Fruit fly (Drosophila melanogaster): ENCODE results near the gene CG5790.

dm6 chr2L:18320933-18321332 is 26.3 kb downstream of the CG5790 start:
- TF ChIP-seq usp (GFP tag; optimal IDR thresholded peaks at IDR 0.05) (no peak), jim (GFP tag; optimal IDR thresholded peaks at IDR 0.05) (no peak), Dfd (GFP tag; optimal IDR thresholded peaks at IDR 0.05) (no peak), Dif (GFP tag; optimal IDR thresholded peaks at IDR 0.05; ENCODE audit: partially characterized antibody) (no peak), HLH106 (tag; optimal IDR thresholded peaks at IDR 0.05) (no peak), Jra (GFP tag; optimal IDR thresholded peaks at IDR 0.05) (no peak)

All from whole organism, wandering third instar larva.